Worm (Caenorhabditis elegans) whole organism, L1 larva: ENCODE results near the gene ZC376.8.

ENCODE experiments used
- C16A3.4 ChIP-seq: fragments of 150-350 bp; optimal IDR thresholded peaks from 2 replicates; lab custom pipeline; 2014; ENCODE audit warnings: missing biosample characterization, missing genetic modification characterization
- aha-1 ChIP-seq: fragments of 150-350 bp; optimal IDR thresholded peaks from 2 replicates; lab custom pipeline; 2014; ENCODE audit warnings: missing biosample characterization, missing genetic modification characterization
- alr-1 ChIP-seq: fragments of 200-800 bp; sonication (Bioruptor generic); optimal IDR thresholded peaks from 2 replicates; lab custom pipeline; 2018; ENCODE audit warnings: borderline replicate concordance, mild to moderate bottlenecking, missing genetic modification characterization, missing compliant biosample characterization
- aly-2 ChIP-seq: fragments of 150-350 bp; optimal IDR thresholded peaks from 2 replicates; lab custom pipeline; 2014; ENCODE audit warnings: missing biosample characterization, missing genetic modification characterization
- ama-1 ChIP-seq: fragments of 150-350 bp; optimal IDR thresholded peaks from 2 replicates; lab custom pipeline; 2014
- blmp-1 ChIP-seq: fragments of 150-350 bp; optimal IDR thresholded peaks from 2 replicates; lab custom pipeline; 2014; ENCODE audit warnings: missing biosample characterization, missing genetic modification characterization
- ceh-82 ChIP-seq, 3 experiments: fragments of 150-350 bp in 1 of 3; sonication (generic microtip) in 2 of 3; optimal IDR thresholded peaks; 2 replicates each; lab custom pipeline; 2014 to 2017; ENCODE audit warnings: missing biosample characterization in 3 of 3, missing genetic modification characterization in 3 of 3
- ceh-88 ChIP-seq: fragments of 200-800 bp; sonication (Bioruptor generic); IDR thresholded peaks from 2 replicates; pipeline ENCODE4 v1.3.6; 2022; ENCODE audit warnings: missing genetic modification characterization, missing compliant biosample characterization
- efl-1 ChIP-seq, 4 experiments: fragments of 150-350 bp; optimal IDR thresholded peaks in 3 of 4; peaks in 1 of 4; 1 replicate in 1 of 4; 2 replicates in 3 of 4; lab custom pipeline; 2014; ENCODE audit warnings: missing biosample characterization in 2 of 4, missing genetic modification characterization in 2 of 4, missing genetic modification reagents in 2 of 4
- efl-3 ChIP-seq: fragments of 200-800 bp; sonication (Bioruptor generic); optimal IDR thresholded peaks from 2 replicates; lab custom pipeline; 2018; ENCODE audit warnings: mild to moderate bottlenecking, missing genetic modification characterization, missing compliant biosample characterization
- egl-13 ChIP-seq: sonication (generic microtip); optimal IDR thresholded peaks from 2 replicates; lab custom pipeline; 2016; ENCODE audit warnings: missing genotype, missing genetic modification reagents, missing genetic modification characterization, missing compliant biosample characterization
- egl-27 ChIP-seq, 2 experiments: fragments of 150-350 bp in 1 of 2; sonication (generic microtip); optimal IDR thresholded peaks; 3 replicates each; lab custom pipeline; 2017 to 2018; ENCODE audit warnings: missing biosample characterization in 2 of 2, missing genetic modification characterization in 2 of 2, missing genetic modification reagents in 2 of 2
- elt-2 ChIP-seq: sonication (generic microtip); optimal IDR thresholded peaks from 2 replicates; lab custom pipeline; 2016; ENCODE audit warnings: missing genetic modification characterization, mild to moderate bottlenecking, inconsistent platforms, missing compliant biosample characterization, missing genetic modification reagents
- elt-3 ChIP-seq, 6 experiments: fragments of 150-350 bp in 1 of 6; sonication (generic microtip); optimal IDR thresholded peaks; 2 replicates each; lab custom pipeline; 2017 to 2018; ENCODE audit warnings: missing biosample characterization in 6 of 6, missing genetic modification characterization in 6 of 6, inconsistent platforms in 1 of 6
- fkh-10 ChIP-seq: sonication (generic microtip); optimal IDR thresholded peaks from 2 replicates; lab custom pipeline; 2017; ENCODE audit warnings: missing biosample characterization, missing genetic modification reagents, missing genetic modification characterization
- fkh-4 ChIP-seq: sonication (generic microtip); optimal IDR thresholded peaks from 2 replicates; lab custom pipeline; 2016; ENCODE audit warnings: missing compliant biosample characterization, missing genetic modification characterization, borderline replicate concordance
- fkh-8 ChIP-seq: sonication (generic microtip); optimal IDR thresholded peaks from 2 replicates; lab custom pipeline; 2016; ENCODE audit warnings: mild to moderate bottlenecking, missing genetic modification characterization, missing compliant biosample characterization
- grh-1 ChIP-seq: fragments of 200-800 bp; sonication (Bioruptor generic); IDR thresholded peaks from 2 replicates; pipeline ENCODE4 v1.3.6; 2022; ENCODE audit warnings: missing genetic modification reagents, missing genetic modification characterization, missing compliant biosample characterization
- hlh-17 ChIP-seq: fragments of 200-800 bp; sonication (Bioruptor generic); optimal IDR thresholded peaks from 2 replicates; lab custom pipeline; 2018; ENCODE audit warnings: missing genetic modification characterization, mild to moderate bottlenecking, missing compliant biosample characterization, moderate library complexity, borderline replicate concordance
- hpl-2 ChIP-seq: fragments of 150-350 bp; optimal IDR thresholded peaks from 2 replicates; lab custom pipeline; 2014; ENCODE audit warnings: missing biosample characterization, missing genetic modification reagents, missing genetic modification characterization
- irx-1 ChIP-seq: sonication (generic microtip); optimal IDR thresholded peaks from 2 replicates; lab custom pipeline; 2016; ENCODE audit warnings: missing genetic modification characterization, missing compliant biosample characterization
- jun-1 ChIP-seq: fragments of 150-350 bp; optimal IDR thresholded peaks from 2 replicates; lab custom pipeline; 2014; ENCODE audit warnings: missing biosample characterization, missing genetic modification reagents, missing genetic modification characterization
- lin-13 ChIP-seq: fragments of 150-350 bp; optimal IDR thresholded peaks from 2 replicates; lab custom pipeline; 2014; ENCODE audit warnings: missing biosample characterization, missing genetic modification reagents, missing genetic modification characterization
- lin-14 ChIP-seq: fragments of 200-800 bp; sonication (Bioruptor generic); optimal IDR thresholded peaks from 2 replicates; lab custom pipeline; 2018; ENCODE audit warnings: mild to moderate bottlenecking, missing genetic modification characterization, moderate library complexity, missing compliant biosample characterization
- lin-15B ChIP-seq: fragments of 150-350 bp; sonication (generic microtip); optimal IDR thresholded peaks from 3 replicates; lab custom pipeline; 2014; ENCODE audit warnings: missing biosample characterization, missing genetic modification characterization
- lin-35 ChIP-seq, 2 experiments: fragments of 150-350 bp; optimal IDR thresholded peaks; 2 replicates each; lab custom pipeline; 2014; ENCODE audit warnings: missing biosample characterization in 2 of 2, missing genetic modification characterization in 2 of 2, missing genetic modification reagents in 2 of 2
- lir-3 ChIP-seq: sonication (generic microtip); optimal IDR thresholded peaks from 2 replicates; lab custom pipeline; 2016; ENCODE audit warnings: mild to moderate bottlenecking, missing genetic modification characterization, moderate library complexity, missing compliant biosample characterization; ENCODE audit not compliant: poor library complexity
- lsy-2 ChIP-seq, 2 experiments: fragments of 150-350 bp; optimal IDR thresholded peaks; 2 replicates each; lab custom pipeline; 2014; ENCODE audit warnings: missing biosample characterization in 2 of 2, missing genetic modification characterization in 2 of 2
- nhr-11 ChIP-seq: fragments of 150-350 bp; optimal IDR thresholded peaks from 2 replicates; lab custom pipeline; 2014; ENCODE audit warnings: missing biosample characterization, missing genetic modification characterization
- nhr-12 ChIP-seq: sonication (generic microtip); optimal IDR thresholded peaks from 2 replicates; lab custom pipeline; 2017; ENCODE audit warnings: missing biosample characterization, missing genetic modification characterization
- nhr-19 ChIP-seq: fragments of 200-800 bp; sonication (Bioruptor generic); conservative IDR thresholded peaks from 2 replicates; pipeline ENCODE4 v1.3.6; 2022; ENCODE audit warnings: missing genetic modification characterization, missing compliant biosample characterization
- nhr-237 ChIP-seq: fragments of 150-350 bp; optimal IDR thresholded peaks from 2 replicates; lab custom pipeline; 2014; ENCODE audit warnings: missing biosample characterization, missing genetic modification characterization
- nhr-76 ChIP-seq: sonication (generic microtip); optimal IDR thresholded peaks from 2 replicates; lab custom pipeline; 2017; ENCODE audit warnings: missing biosample characterization, missing genetic modification characterization
- nhr-84 ChIP-seq: sonication (generic microtip); optimal IDR thresholded peaks from 2 replicates; lab custom pipeline; 2017; ENCODE audit warnings: missing biosample characterization, missing genetic modification characterization
- nhr-85 ChIP-seq: sonication (generic microtip); peaks from one replicate; lab custom pipeline; 2016; ENCODE audit warnings: missing genetic modification characterization, inconsistent platforms, missing compliant biosample characterization
- nhr-90 ChIP-seq: sonication (generic microtip); optimal IDR thresholded peaks from 2 replicates; lab custom pipeline; 2016; ENCODE audit warnings: mild to moderate bottlenecking, missing genetic modification characterization, missing compliant biosample characterization; ENCODE audit not compliant: poor library complexity
- pax-3 ChIP-seq: fragments of 200-800 bp; sonication (Bioruptor generic); optimal IDR thresholded peaks from 2 replicates; lab custom pipeline; 2018; ENCODE audit warnings: mild to moderate bottlenecking, missing genetic modification characterization, moderate library complexity, missing compliant biosample characterization
- snu-23 ChIP-seq: sonication (generic microtip); optimal IDR thresholded peaks from 2 replicates; lab custom pipeline; 2016; ENCODE audit warnings: missing genetic modification characterization, missing compliant biosample characterization
- sox-4 ChIP-seq: sonication (generic microtip); optimal IDR thresholded peaks from 2 replicates; lab custom pipeline; 2016; ENCODE audit warnings: missing genetic modification characterization, missing compliant biosample characterization
- sptf-1 ChIP-seq: fragments of 150-350 bp; optimal IDR thresholded peaks from 2 replicates; lab custom pipeline; 2014; ENCODE audit warnings: missing biosample characterization, missing genetic modification characterization
- swsn-7 ChIP-seq: sonication (generic microtip); optimal IDR thresholded peaks from 2 replicates; lab custom pipeline; 2016; ENCODE audit warnings: missing genetic modification characterization, missing compliant biosample characterization
- tbx-2 ChIP-seq: sonication (generic microtip); optimal IDR thresholded peaks from 2 replicates; lab custom pipeline; 2016; ENCODE audit warnings: missing genetic modification characterization, missing compliant biosample characterization
- tlp-1 ChIP-seq: fragments of 150-350 bp; optimal IDR thresholded peaks from 2 replicates; lab custom pipeline; 2014; ENCODE audit warnings: missing biosample characterization, missing genetic modification characterization
- unc-62 ChIP-seq: fragments of 150-350 bp; optimal IDR thresholded peaks from 2 replicates; lab custom pipeline; 2014; ENCODE audit warnings: missing biosample characterization, missing genetic modification reagents, missing genetic modification characterization
- unc-98 ChIP-seq: fragments of 200-800 bp; sonication (Bioruptor generic); IDR thresholded peaks from 2 replicates; pipeline ENCODE4 v1.3.6; 2022; ENCODE audit warnings: missing genetic modification characterization, missing compliant biosample characterization
- vab-15 ChIP-seq: sonication (generic microtip); optimal IDR thresholded peaks from 2 replicates; lab custom pipeline; 2017; ENCODE audit warnings: missing genotype, mild to moderate bottlenecking, missing genetic modification characterization, missing compliant biosample characterization
- zip-4 ChIP-seq: fragments of 200-800 bp; sonication (Bioruptor generic); optimal IDR thresholded peaks from 2 replicates; lab custom pipeline; 2018; ENCODE audit warnings: mild to moderate bottlenecking, missing genetic modification characterization, moderate library complexity, missing compliant biosample characterization
- ztf-11 ChIP-seq, 2 experiments: sonication (generic microtip); optimal IDR thresholded peaks; 2 replicates each; lab custom pipeline; 2016 to 2017; ENCODE audit warnings: missing genetic modification characterization in 2 of 2, missing biosample characterization in 1 of 2, missing compliant biosample characterization in 1 of 2

ZC376.8 gene

DNA sequence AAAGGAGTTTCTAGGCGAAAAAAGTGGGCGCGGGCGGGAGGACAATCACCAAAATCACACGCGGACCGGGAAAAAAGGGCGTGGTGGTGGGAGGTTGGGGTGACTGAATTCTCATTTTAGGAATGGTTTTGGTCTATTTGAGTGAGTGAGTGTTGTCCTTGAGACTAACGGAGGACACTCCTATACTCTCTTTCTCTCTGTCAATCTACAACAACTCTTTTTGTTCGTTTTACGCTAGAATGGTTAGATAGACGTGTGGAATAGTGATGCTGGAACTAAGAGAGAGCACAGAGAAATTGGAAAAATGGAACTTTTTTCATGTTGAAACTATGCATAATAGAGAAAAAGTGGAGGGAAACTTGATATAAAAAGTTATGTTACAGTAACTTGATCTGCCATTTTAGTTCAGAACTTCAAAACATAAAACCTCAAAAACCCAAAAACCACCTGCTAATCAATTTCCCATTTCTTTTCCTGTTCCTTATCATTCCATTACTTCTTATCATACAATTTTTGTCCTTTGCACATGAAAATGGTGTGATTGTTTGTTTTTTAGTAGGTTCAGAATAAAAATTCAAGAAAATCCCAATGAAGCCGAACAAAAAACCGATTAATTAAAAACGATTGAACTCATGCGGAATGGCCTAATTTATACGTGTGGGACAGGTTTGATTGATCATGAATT is 45.1 kb upstream of the ZC376.8 start:
- TF ChIP-seq ztf-11 (tag; optimal IDR thresholded peaks at IDR 0.05; lab: Kevin White, UChicago) (no peak), blmp-1 (tag; lab: Kevin White, UChicago) (peak; percentile 15), tlp-1 (tag; lab: Kevin White, UChicago) (peak; percentile 18), lsy-2 (tag; optimal IDR thresholded peaks at IDR 0.05; lab: Kevin White, UChicago) (peak in 1 of 2 experiments; percentile 30), lin-35 (GFP tag; optimal IDR thresholded peaks at IDR 0.05; lab: Kevin White, UChicago) (peak in 1 of 2 experiments; percentile 5), hpl-2 (no peak), egl-27 (tag; optimal IDR thresholded peaks at IDR 0.05; lab: Kevin White, UChicago) (no peak), fkh-8 (tag; lab: Kevin White, UChicago) (no peak), lin-14 (GFP tag; lab: Kevin White, UChicago) (peak; percentile 54), aly-2 (no peak), elt-3 (tag; optimal IDR thresholded peaks at IDR 0.05; lab: Kevin White, UChicago) (peak in 3 of 6 experiments; percentile 12 to 48 (median 26)), irx-1 (tag; lab: Kevin White, UChicago) (no peak), elt-2 (tag; lab: Kevin White, UChicago) (peak; percentile 53), nhr-85 (tag; lab: Kevin White, UChicago) (peak; percentile 75), swsn-7 (tag; lab: Kevin White, UChicago) (no peak), nhr-237 (tag; lab: Kevin White, UChicago) (no peak)

DNA sequence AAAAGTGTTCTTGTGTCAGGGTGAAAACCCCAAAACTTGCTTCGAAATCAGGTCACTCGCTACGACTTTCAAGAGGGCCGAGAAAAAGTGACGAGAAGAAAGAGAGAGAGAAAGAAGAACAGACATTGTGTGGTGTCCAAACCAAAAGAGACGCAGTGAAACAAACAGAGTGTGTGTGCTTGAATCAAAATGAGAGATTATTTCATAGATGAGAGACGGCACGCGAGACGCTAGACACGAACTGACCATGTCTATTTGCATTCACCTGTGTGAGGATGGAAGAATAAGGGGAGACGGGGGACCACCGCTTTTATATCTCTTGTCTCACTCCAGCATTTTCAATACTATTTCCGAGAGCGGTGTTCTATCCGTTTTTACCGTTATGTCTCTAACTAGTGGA is 43.9 kb upstream of the ZC376.8 start:
- no peak for TF ChIP-seq nhr-76 (tag; lab: Kevin White, UChicago)
- no peak for TF ChIP-seq lin-15B (tag; lab: Kevin White, UChicago)
- TF ChIP-seq egl-13 (tag; lab: Kevin White, UChicago) = no peak
- no peak for TF ChIP-seq unc-62
- TF ChIP-seq fkh-10 (GFP tag; lab: Kevin White, UChicago) = no peak
- peak; percentile 15 for TF ChIP-seq nhr-237 (tag; lab: Kevin White, UChicago)
- TF ChIP-seq ceh-88 (GFP tag; lab: Robert Waterston, UW) = no peak
- TF ChIP-seq fkh-8 (tag; lab: Kevin White, UChicago) = peak; percentile 40
- TF ChIP-seq lin-35 (GFP tag; optimal IDR thresholded peaks at IDR 0.05; lab: Kevin White, UChicago) = peak; percentile 42 to 75
- no peak for TF ChIP-seq efl-3
- no peak for TF ChIP-seq vab-15
- peak; percentile 49 for TF ChIP-seq nhr-90 (tag; lab: Kevin White, UChicago)
- no peak for TF ChIP-seq nhr-84 (tag; lab: Kevin White, UChicago)
- no peak for TF ChIP-seq aly-2
- TF ChIP-seq ama-1 = peak; percentile 24
- TF ChIP-seq ceh-82 (tag; optimal IDR thresholded peaks at IDR 0.05; lab: Kevin White, UChicago) = peak; percentile 49 to 68 (median 50)
- TF ChIP-seq unc-98 (GFP tag; lab: Robert Waterston, UW) = no peak
- TF ChIP-seq fkh-4 (tag; lab: Kevin White, UChicago) = no peak
- TF ChIP-seq snu-23 (GFP tag; lab: Kevin White, UChicago) = peak; percentile 82
- TF ChIP-seq zip-4 (GFP tag; lab: Kevin White, UChicago) = no peak
- no peak for TF ChIP-seq aha-1 (tag; lab: Kevin White, UChicago)
- TF ChIP-seq nhr-11 (tag; lab: Kevin White, UChicago) = no peak
- no peak for TF ChIP-seq tlp-1 (tag; lab: Kevin White, UChicago)
- peak; percentile 59 for TF ChIP-seq C16A3.4 (tag; lab: Kevin White, UChicago)
- no peak for TF ChIP-seq alr-1 (tag; lab: Kevin White, UChicago)
- peak in 1 of 2 experiments; percentile 2 for TF ChIP-seq ztf-11 (tag; optimal IDR thresholded peaks at IDR 0.05; lab: Kevin White, UChicago)
- TF ChIP-seq efl-1 (optimal IDR thresholded peaks at IDR 0.05; lab: Kevin White, UChicago) = peak; percentile 60 to 72
- peak; percentile 16 to 94 for TF ChIP-seq efl-1 (GFP tag; optimal IDR thresholded peaks at IDR 0.05 in 1 of 2; lab: Kevin White, UChicago)
- peak; percentile 65 for TF ChIP-seq pax-3 (tag; lab: Kevin White, UChicago)
- TF ChIP-seq grh-1 (GFP tag; lab: Robert Waterston, UW) = no peak
- peak; percentile 94 for TF ChIP-seq nhr-85 (tag; lab: Kevin White, UChicago)
- peak; percentile 65 for TF ChIP-seq jun-1 (tag; lab: Kevin White, UChicago)
- no peak for TF ChIP-seq sox-4 (tag; lab: Kevin White, UChicago)
- no peak for TF ChIP-seq nhr-12
- TF ChIP-seq lir-3 = peak; percentile 24
- peak; percentile 63 for TF ChIP-seq lin-13 (GFP tag; lab: Kevin White, UChicago)
- TF ChIP-seq tbx-2 (tag; lab: Kevin White, UChicago) = peak; percentile 78
- TF ChIP-seq nhr-19 (GFP tag; lab: Robert Waterston, UW) = peak; percentile 59
- TF ChIP-seq sptf-1 = no peak
- TF ChIP-seq hlh-17 = no peak
